Worm (Caenorhabditis elegans): ENCODE data around the gene gem-1.

DNA sequence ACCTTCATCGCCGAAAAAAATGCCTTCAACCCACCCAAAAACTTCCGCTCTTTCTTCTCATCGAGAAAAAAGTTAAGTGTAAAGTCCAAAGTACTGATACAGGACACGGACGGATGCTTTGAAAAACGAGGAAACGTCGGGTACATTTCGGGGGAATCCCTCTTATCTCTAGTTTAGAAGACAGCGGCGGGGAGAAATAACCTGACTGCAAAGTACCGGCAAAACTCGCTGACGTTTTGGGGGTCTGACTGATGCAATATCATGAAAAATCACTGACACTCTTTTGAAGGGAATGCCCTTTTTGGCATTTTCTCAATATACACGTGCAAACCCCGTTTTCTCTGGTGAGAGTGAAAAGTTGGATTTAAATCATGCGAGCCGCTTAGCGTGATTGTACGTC is 20.3 kb downstream of the gem-1 start:
- TF ChIP-seq snpc-4 (tag; optimal IDR thresholded peaks at IDR 0.05) (no peak), egl-27 (tag; optimal IDR thresholded peaks at IDR 0.05) (peak; percentile 77), R02D3.7 (tag; optimal IDR thresholded peaks at IDR 0.05) (no peak), elt-3 (tag; optimal IDR thresholded peaks at IDR 0.05) (no peak), mdl-1 (tag; optimal IDR thresholded peaks at IDR 0.05) (peak; percentile 71 to 84), ztf-11 (tag; optimal IDR thresholded peaks at IDR 0.05) (no peak), alr-1 (tag; optimal IDR thresholded peaks at IDR 0.05) (no peak), nhr-25 (tag; optimal IDR thresholded peaks at IDR 0.05) (peak; percentile 86), nhr-11 (tag; optimal IDR thresholded peaks at IDR 0.05) (no peak)

All from whole organism, L2 larva.